Fruit fly (Drosophila melanogaster): ENCODE measurements around the gene CG1824.

DNA sequence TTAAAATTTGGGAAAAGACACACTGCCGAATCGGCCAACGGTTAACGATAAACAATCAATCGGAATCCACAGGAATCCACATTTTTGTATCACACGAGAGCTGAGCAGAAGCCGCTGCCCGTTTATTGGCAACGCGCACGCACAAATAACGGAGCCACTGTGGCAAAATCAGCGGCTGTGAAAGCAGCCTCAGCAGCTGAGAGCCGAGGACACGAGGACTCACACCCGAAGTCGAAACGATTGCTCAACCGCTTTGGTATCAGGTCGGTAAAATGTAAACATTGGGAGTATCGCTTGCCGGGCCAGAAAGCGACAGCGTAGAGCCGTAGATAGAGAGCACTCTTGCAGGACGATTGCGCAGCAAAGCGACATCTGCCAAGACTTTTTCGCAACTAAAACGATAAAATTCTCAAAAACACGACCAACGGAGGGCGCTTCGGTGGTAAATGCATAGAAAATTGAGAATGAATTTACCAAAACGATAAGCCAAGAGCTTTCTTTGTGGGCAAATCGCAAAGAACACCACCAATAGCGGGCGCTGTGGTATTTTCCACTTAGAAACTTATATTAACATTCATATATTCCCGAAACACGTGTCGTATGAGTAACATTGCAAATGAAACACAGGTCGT is 27.0 kb downstream of the CG1824 start, which contains the start of gene hwt:
- TF ChIP-seq Mnt (GFP tag; optimal IDR thresholded peaks at IDR 0.05): no peak
- TF ChIP-seq toe (GFP tag; optimal IDR thresholded peaks at IDR 0.05): no peak

All from whole organism, adult.